Worm (Caenorhabditis elegans) whole organism, L2 larva: ENCODE data around the gene F32D8.5.

Source experiments
- ceh-16 ChIP-seq: fragments of 150-350 bp; optimal IDR thresholded peaks from 2 replicates; lab custom pipeline; 2014; ENCODE audit warnings: missing biosample characterization, missing genetic modification characterization
- egl-27 ChIP-seq: sonication (generic microtip); optimal IDR thresholded peaks from 3 replicates; lab custom pipeline; 2017; ENCODE audit warnings: missing biosample characterization, missing genetic modification reagents, missing genetic modification characterization
- mab-5 ChIP-seq: fragments of 150-350 bp; optimal IDR thresholded peaks from 2 replicates; lab custom pipeline; 2014; ENCODE audit warnings: missing biosample characterization, missing genetic modification characterization
- nhr-237 ChIP-seq: fragments of 150-350 bp; optimal IDR thresholded peaks from 2 replicates; lab custom pipeline; 2014; ENCODE audit warnings: missing biosample characterization, missing genetic modification characterization
- nhr-77 ChIP-seq: fragments of 150-350 bp; optimal IDR thresholded peaks from 2 replicates; lab custom pipeline; 2014; ENCODE audit warnings: missing biosample characterization, missing genetic modification characterization

DNA sequence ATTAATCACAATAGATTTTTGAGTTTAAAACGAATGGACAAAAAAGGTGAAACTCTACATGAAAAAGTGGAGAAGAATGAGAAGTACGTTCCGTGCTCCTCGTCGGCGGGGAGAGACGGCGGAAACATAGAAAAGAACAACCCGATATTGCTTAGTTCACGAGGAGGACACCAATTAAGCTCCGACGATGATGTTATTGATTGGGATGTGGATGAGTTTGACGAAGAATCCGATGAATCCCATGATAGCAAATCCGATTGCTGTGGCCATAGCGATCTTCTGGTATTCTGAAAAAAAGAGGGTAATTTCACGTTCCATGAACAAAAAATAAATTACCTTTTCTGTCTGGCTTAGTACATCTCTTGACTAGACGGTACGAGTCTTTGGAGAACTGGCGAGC, 2.1 kb downstream of the F32D8.5 start:
- TF ChIP-seq nhr-237 (no peak), ceh-16 (tag; lab: Kevin White, UChicago) (no peak), mab-5 (tag; lab: Kevin White, UChicago) (no peak), nhr-77 (tag; lab: Kevin White, UChicago) (no peak), egl-27 (tag; lab: Kevin White, UChicago) (no peak)
